Worm (Caenorhabditis elegans) whole organism, L4 larva: ENCODE data around the gene F38A1.11.

Experiments used
- F10B5.3 ChIP-seq: sonication (generic microtip); optimal IDR thresholded peaks from 2 replicates; lab custom pipeline; 2016; ENCODE audit warnings: mild to moderate bottlenecking, missing genetic modification characterization, missing compliant biosample characterization
- Y105C5A.15 ChIP-seq: fragments of 200-800 bp; sonication (Bioruptor generic); IDR thresholded peaks from 2 replicates; pipeline ENCODE4 v1.3.6; 2022; ENCODE audit warnings: missing genetic modification characterization, missing compliant biosample characterization
- Y48G9A.11 ChIP-seq: fragments of 200-800 bp; sonication (Bioruptor generic); IDR thresholded peaks from 2 replicates; pipeline ENCODE4 v1.3.6; 2022; ENCODE audit warnings: missing genetic modification reagents, missing genetic modification characterization, missing compliant biosample characterization
- aha-1 ChIP-seq: fragments of 150-350 bp; peaks from one replicate; lab custom pipeline; 2014; ENCODE audit warnings: missing biosample characterization, missing genetic modification characterization
- aly-2 ChIP-seq: sonication (generic microtip); optimal IDR thresholded peaks from 2 replicates; lab custom pipeline; 2018; ENCODE audit warnings: missing biosample characterization, missing genetic modification characterization
- ama-1 ChIP-seq: fragments of 150-350 bp; optimal IDR thresholded peaks from 2 replicates; lab custom pipeline; 2014; ENCODE audit warnings: inconsistent platforms, mixed read lengths
- ceh-62 ChIP-seq: sonication (generic microtip); optimal IDR thresholded peaks from 2 replicates; lab custom pipeline; 2017; ENCODE audit warnings: missing biosample characterization, missing genetic modification characterization
- ces-1 ChIP-seq: fragments of 150-350 bp; sonication (generic microtip); optimal IDR thresholded peaks from 4 replicates; lab custom pipeline; 2014; ENCODE audit warnings: missing biosample characterization, missing genetic modification reagents, missing genetic modification characterization
- cey-2 ChIP-seq: sonication (generic microtip); optimal IDR thresholded peaks from 3 replicates; lab custom pipeline; 2017; ENCODE audit warnings: missing genetic modification characterization, mild to moderate bottlenecking, missing compliant biosample characterization, antibody characterized with exemption, borderline replicate concordance; ENCODE audit not compliant: insufficient read depth
- daf-16 ChIP-seq, 3 experiments: sonication (generic microtip); optimal IDR thresholded peaks; 2 replicates each; lab custom pipeline; 2016 to 2017; ENCODE audit warnings: missing genetic modification characterization in 3 of 3, missing genetic modification reagents in 3 of 3, mild to moderate bottlenecking in 2 of 3, missing compliant biosample characterization in 2 of 3, missing biosample characterization in 1 of 3, moderate library complexity in 1 of 3
- daf-8 ChIP-seq: fragments of 200-800 bp; sonication (Bioruptor generic); IDR thresholded peaks from 2 replicates; pipeline ENCODE4 v1.3.6; 2022; ENCODE audit warnings: missing genetic modification characterization, missing compliant biosample characterization
- dpl-1 ChIP-seq: fragments of 150-350 bp; optimal IDR thresholded peaks from 2 replicates; lab custom pipeline; 2014; ENCODE audit warnings: missing biosample characterization, missing genetic modification reagents, missing genetic modification characterization
- dve-1 ChIP-seq: sonication (generic microtip); optimal IDR thresholded peaks from 2 replicates; lab custom pipeline; 2017; ENCODE audit warnings: antibody characterized with exemption, mild to moderate bottlenecking, missing genetic modification characterization, missing compliant biosample characterization; ENCODE audit not compliant: insufficient read depth
- fkh-10 ChIP-seq: fragments of 150-350 bp; optimal IDR thresholded peaks from 2 replicates; lab custom pipeline; 2014; ENCODE audit warnings: missing biosample characterization, missing genetic modification reagents, missing genetic modification characterization
- fos-1 ChIP-seq: fragments of 150-350 bp; optimal IDR thresholded peaks from 2 replicates; lab custom pipeline; 2014; ENCODE audit warnings: missing biosample characterization, missing genetic modification characterization
- hlh-30 ChIP-seq: sonication (generic microtip); optimal IDR thresholded peaks from 2 replicates; lab custom pipeline; 2017; ENCODE audit warnings: antibody characterized with exemption, mild to moderate bottlenecking, missing genetic modification characterization, missing compliant biosample characterization; ENCODE audit not compliant: insufficient read depth
- hmg-1.1 ChIP-seq: fragments of 200-800 bp; sonication (Bioruptor generic); IDR thresholded peaks from 2 replicates; pipeline ENCODE4 v1.3.6; 2022; ENCODE audit warnings: missing genetic modification reagents, missing genetic modification characterization, missing compliant biosample characterization
- lin-13 ChIP-seq: fragments of 150-350 bp; optimal IDR thresholded peaks from 2 replicates; lab custom pipeline; 2014; ENCODE audit warnings: missing biosample characterization, missing genetic modification reagents, missing genetic modification characterization
- lsy-2 ChIP-seq, 2 experiments: fragments of 150-350 bp in 1 of 2; sonication (generic microtip) in 1 of 2; optimal IDR thresholded peaks; 2 replicates each; lab custom pipeline; 2014 to 2017; ENCODE audit warnings: missing biosample characterization in 2 of 2, missing genetic modification characterization in 2 of 2
- mdl-1 ChIP-seq, 2 experiments: fragments of 150-350 bp in 1 of 2; sonication (generic microtip) in 1 of 2; optimal IDR thresholded peaks; 2 replicates each; lab custom pipeline; 2014 to 2017; ENCODE audit warnings: missing biosample characterization in 2 of 2, missing genetic modification characterization in 2 of 2
- nhr-11 ChIP-seq: fragments of 150-350 bp; optimal IDR thresholded peaks from 2 replicates; lab custom pipeline; 2014; ENCODE audit warnings: missing biosample characterization, missing genetic modification characterization
- nhr-25 ChIP-seq: sonication (generic microtip); optimal IDR thresholded peaks from 2 replicates; lab custom pipeline; 2017; ENCODE audit warnings: missing genetic modification characterization, mild to moderate bottlenecking, missing compliant biosample characterization, antibody characterized with exemption, moderate library complexity, borderline replicate concordance; ENCODE audit not compliant: insufficient read depth
- nhr-28 ChIP-seq: fragments of 150-350 bp; optimal IDR thresholded peaks from 2 replicates; lab custom pipeline; 2014; ENCODE audit warnings: missing biosample characterization, missing genetic modification characterization
- nhr-41 ChIP-seq: fragments of 200-800 bp; sonication (Bioruptor generic); IDR thresholded peaks from 2 replicates; pipeline ENCODE4 v1.3.6; 2022; ENCODE audit warnings: missing genetic modification reagents, missing genetic modification characterization, missing compliant biosample characterization
- nhr-6 ChIP-seq: fragments of 150-350 bp; optimal IDR thresholded peaks from 2 replicates; lab custom pipeline; 2014; ENCODE audit warnings: missing biosample characterization, missing genetic modification characterization
- php-3 ChIP-seq: fragments of 200-800 bp; sonication (Bioruptor generic); IDR thresholded peaks from 2 replicates; pipeline ENCODE4 v1.3.6; 2022; ENCODE audit warnings: missing genetic modification reagents, missing genetic modification characterization, missing compliant biosample characterization
- pqm-1 ChIP-seq: sonication (generic microtip); optimal IDR thresholded peaks from 2 replicates; lab custom pipeline; 2017; ENCODE audit warnings: missing biosample characterization, missing genetic modification characterization
- rbr-2 ChIP-seq: sonication (generic microtip); optimal IDR thresholded peaks from 2 replicates; lab custom pipeline; 2016; ENCODE audit warnings: missing genotype, missing genetic modification characterization, missing compliant biosample characterization
- skn-1 ChIP-seq: fragments of 150-350 bp; optimal IDR thresholded peaks from 2 replicates; lab custom pipeline; 2014; ENCODE audit warnings: missing biosample characterization, missing genetic modification characterization
- tra-1 ChIP-seq: fragments of 200-800 bp; sonication (Bioruptor generic); IDR thresholded peaks from 2 replicates; pipeline ENCODE4 v1.3.6; 2022; ENCODE audit warnings: missing genetic modification reagents, missing genetic modification characterization, missing compliant biosample characterization
- unc-130 ChIP-seq: sonication (generic microtip); optimal IDR thresholded peaks from 2 replicates; lab custom pipeline; 2016; ENCODE audit warnings: missing genetic modification reagents, missing genetic modification characterization, missing compliant biosample characterization
- unc-62 ChIP-seq, 3 experiments: fragments of 150-350 bp in 1 of 3; sonication (generic microtip); optimal IDR thresholded peaks in 2 of 3; peaks in 1 of 3; 1 replicate in 1 of 3; 2 replicates in 2 of 3; lab custom pipeline; 2014 to 2017; ENCODE audit warnings: missing biosample characterization in 3 of 3, missing genetic modification characterization in 3 of 3, missing genetic modification reagents in 3 of 3, missing genotype in 1 of 3
- vab-7 ChIP-seq: fragments of 200-800 bp; sonication (Bioruptor generic); IDR thresholded peaks from 2 replicates; pipeline ENCODE4 v1.3.6; 2022; ENCODE audit warnings: missing genetic modification reagents, missing genetic modification characterization, missing compliant biosample characterization
- zag-1 ChIP-seq: fragments of 150-350 bp; optimal IDR thresholded peaks from 2 replicates; lab custom pipeline; 2014; ENCODE audit warnings: missing biosample characterization, missing genetic modification characterization
- zfp-3 ChIP-seq: fragments of 200-800 bp; sonication (Bioruptor generic); conservative IDR thresholded peaks from 2 replicates; pipeline ENCODE4 v1.3.6; 2022; ENCODE audit warnings: missing genetic modification reagents, missing genetic modification characterization, missing compliant biosample characterization
- zip-11 ChIP-seq: fragments of 200-800 bp; sonication (Bioruptor generic); IDR thresholded peaks from 2 replicates; pipeline ENCODE4 v1.3.6; 2022; ENCODE audit warnings: missing genetic modification characterization, missing compliant biosample characterization

The F38A1.11 gene

ce11 chrIV:1277067-1277466 is 29.9 kb downstream of the F38A1.11 start:
- TF ChIP-seq Y48G9A.11 (GFP tag; lab: Robert Waterston, UW) (0 out of 2 replicates have a peak, but pooled peaks have one; percentile 32), aha-1 (peak; percentile 85), lsy-2 (tag; optimal IDR thresholded peaks at IDR 0.05; lab: Kevin White, UChicago) (peak in 1 of 2 experiments; percentile 53), hlh-30 (tag; lab: Kevin White, UChicago) (no peak), unc-130 (GFP tag; lab: Kevin White, UChicago) (peak; percentile 59)

- TF ChIP-seq tra-1 (GFP tag; lab: Robert Waterston, UW) (no peak), hmg-1.1 (0 out of 2 replicates have a peak, but pooled peaks have one; percentile 24)
- TF ChIP-seq, all 104 proteins: peak for 1
Measured at ce11 chrIV:1278945-1279344, 31.8 kb downstream of the F38A1.11 start.

ce11 chrIV:1284877-1285276 is 37.7 kb downstream of the F38A1.11 start:
- TF ChIP-seq php-3 (GFP tag; lab: Robert Waterston, UW) (no peak), Y105C5A.15 (no peak), nhr-41 (no peak), aly-2 (tag; lab: Kevin White, UChicago) (no peak), vab-7 (no peak), nhr-11 (tag; lab: Kevin White, UChicago) (no peak), ceh-62 (tag; lab: Kevin White, UChicago) (no peak), dve-1 (tag; lab: Kevin White, UChicago) (peak; percentile 32), nhr-25 (tag; lab: Kevin White, UChicago) (no peak), daf-16 (GFP tag; optimal IDR thresholded peaks at IDR 0.05; lab: Kevin White, UChicago) (no peak), daf-16 (tag; optimal IDR thresholded peaks at IDR 0.05; lab: Kevin White, UChicago) (peak; percentile 14), daf-8 (GFP tag; lab: Robert Waterston, UW) (no peak), ama-1 (lab: Kevin White, UChicago) (no peak), zfp-3 (no peak), pqm-1 (peak; percentile 28), cey-2 (tag; lab: Kevin White, UChicago) (no peak), dpl-1 (GFP tag; lab: Kevin White, UChicago) (no peak), Y48G9A.11 (GFP tag; lab: Robert Waterston, UW) (no peak), lin-13 (GFP tag; lab: Kevin White, UChicago) (no peak), tra-1 (GFP tag; lab: Robert Waterston, UW) (no peak), nhr-6 (peak; percentile 32), nhr-28 (peak; percentile 41)
- TF ChIP-seq, all 104 proteins: peak for 5

- TF ChIP-seq unc-62 (GFP tag; optimal IDR thresholded peaks at IDR 0.05 in 1 of 2; lab: Kevin White, UChicago) (peak in 1 of 2 experiments; percentile 78), unc-62 (tag; optimal IDR thresholded peaks at IDR 0.05; lab: Kevin White, UChicago) (no peak), zag-1 (tag; lab: Kevin White, UChicago) (no peak), aha-1 (peak; percentile 64)
Measured at ce11 chrIV:1286549-1286948, 39.4 kb downstream of the F38A1.11 start.

- TF ChIP-seq ces-1 (GFP tag; lab: Kevin White, UChicago), result no peak
- TF ChIP-seq hlh-30 (tag; lab: Kevin White, UChicago), result no peak
- TF ChIP-seq mdl-1 (tag; optimal IDR thresholded peaks at IDR 0.05; lab: Kevin White, UChicago), result no peak
- TF ChIP-seq rbr-2 (tag; lab: Kevin White, UChicago), result no peak
- no peak for TF ChIP-seq skn-1 (tag; lab: Kevin White, UChicago)
- TF ChIP-seq Y48G9A.11 (GFP tag; lab: Robert Waterston, UW), result no peak
- no peak for TF ChIP-seq F10B5.3 (tag; lab: Kevin White, UChicago)
- TF ChIP-seq fos-1, result no peak
- no peak for TF ChIP-seq zip-11 (GFP tag; lab: Robert Waterston, UW)
- TF ChIP-seq lin-13 (GFP tag; lab: Kevin White, UChicago), result no peak
- TF ChIP-seq fkh-10 (GFP tag; lab: Kevin White, UChicago), result no peak
- TF ChIP-seq nhr-25 (tag; lab: Kevin White, UChicago), result no peak
Measured at ce11 chrIV:1289327-1289726, 42.1 kb downstream of the F38A1.11 start, which contains the start of gene plst-1. Gene plst-1, plus strand, starts transcription at chrIV:1289627.
